Fruit fly (Drosophila melanogaster): ENCODE measurements around the gene Orc5.
A peak's percentile ranks its signal among the peaks of the same experiment; 100 is the strongest.

DNA sequence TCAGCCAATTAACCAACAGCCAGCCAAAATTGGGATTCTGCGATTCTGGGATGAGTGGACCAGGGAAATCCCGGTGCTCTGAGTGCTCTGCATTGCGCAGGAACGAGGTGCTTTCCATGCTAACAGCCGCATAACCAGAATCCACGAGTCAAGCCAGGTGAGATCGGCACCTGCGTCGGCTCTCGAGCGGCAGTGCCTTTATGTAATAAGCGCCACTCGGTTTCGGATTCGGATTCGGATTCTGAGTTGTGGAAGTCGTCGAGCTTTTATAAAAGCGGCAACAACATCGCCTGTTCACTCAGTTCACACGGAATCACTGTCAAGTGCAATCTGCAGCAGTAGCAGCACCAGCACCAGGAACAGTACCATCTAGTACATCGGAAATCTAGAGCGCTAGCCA, 8.7 kb upstream of the Orc5 start, which contains the start of gene b:
- no peak for TF ChIP-seq ovo (GFP tag; optimal IDR thresholded peaks at IDR 0.05)
- no peak for TF ChIP-seq toe (GFP tag; optimal IDR thresholded peaks at IDR 0.05)
- TF ChIP-seq Hr96 (GFP tag; optimal IDR thresholded peaks at IDR 0.05), result peak; percentile 29
- no peak for TF ChIP-seq CG12768 (GFP tag; optimal IDR thresholded peaks at IDR 0.05)
- no peak for TF ChIP-seq CG7101 (tag; optimal IDR thresholded peaks at IDR 0.05)
- TF ChIP-seq cnc (optimal IDR thresholded peaks at IDR 0.05), result no peak

Measured in whole organism, adult.